Fruit fly (Drosophila melanogaster) whole organism, pupa: Measurements from ENCODE around the gene CG17601.

Source experiments
- CG10348 ChIP-seq: fragments of 200-800 bp; sonication (Bioruptor generic); IDR thresholded peaks from 2 replicates; pipeline ENCODE4 v1.3.6; 2022; ENCODE audit warnings: missing biosample characterization, missing genetic modification characterization
- CG12605 ChIP-seq: fragments of 200-800 bp; sonication (Bioruptor generic); IDR thresholded peaks from 2 replicates; pipeline ENCODE4 v1.3.6; 2022; ENCODE audit warnings: missing biosample characterization, missing genetic modification characterization
- CG15710 ChIP-seq: fragments of 200-800 bp; sonication (Bioruptor generic); optimal IDR thresholded peaks from 2 replicates; lab custom pipeline; 2018; ENCODE audit warnings: missing biosample characterization, mild to moderate bottlenecking, missing genetic modification characterization, moderate library complexity
- CG17806 ChIP-seq: fragments of 200-800 bp; sonication (Bioruptor generic); optimal IDR thresholded peaks from 2 replicates; lab custom pipeline; 2018; ENCODE audit warnings: missing biosample characterization, mild to moderate bottlenecking, missing genetic modification characterization, moderate library complexity
- CG34367 ChIP-seq: fragments of 200-800 bp; sonication (Bioruptor generic); optimal IDR thresholded peaks from 2 replicates; lab custom pipeline; 2018; ENCODE audit warnings: missing biosample characterization, mild to moderate bottlenecking, missing genetic modification characterization
- CG4496 ChIP-seq: fragments of 200-800 bp; sonication (Bioruptor generic); IDR thresholded peaks from 3 replicates; pipeline ENCODE4 v1.3.6; 2022; ENCODE audit warnings: missing biosample characterization, missing genetic modification characterization
- CG8301 ChIP-seq: fragments of 200-800 bp; sonication (Bioruptor generic); optimal IDR thresholded peaks from 2 replicates; lab custom pipeline; 2018; ENCODE audit warnings: missing biosample characterization, mild to moderate bottlenecking, missing genetic modification characterization
- EcR ChIP-seq: fragments of 200-800 bp; sonication (Bioruptor generic); optimal IDR thresholded peaks from 3 replicates; lab custom pipeline; 2019; ENCODE audit warnings: missing biosample characterization, missing genetic modification characterization, mild to moderate bottlenecking, moderate library complexity, missing genetic modification reagents
- Pif1A ChIP-seq: fragments of 200-800 bp; sonication (Bioruptor generic); optimal IDR thresholded peaks from 3 replicates; lab custom pipeline; 2016; ENCODE audit warnings: missing biosample characterization, missing genetic modification characterization
- Pif1B ChIP-seq: fragments of 200-800 bp; sonication (Bioruptor generic); optimal IDR thresholded peaks from 3 replicates; lab custom pipeline; 2016; ENCODE audit warnings: missing biosample characterization, missing genetic modification characterization
- Snoo ChIP-seq: fragments of 200-800 bp; sonication (Bioruptor generic); optimal IDR thresholded peaks from 3 replicates; lab custom pipeline; 2017; ENCODE audit warnings: missing biosample characterization, mild to moderate bottlenecking, missing genetic modification characterization, inconsistent platforms
- gl ChIP-seq: fragments of 200-800 bp; sonication (Bioruptor generic); optimal IDR thresholded peaks from 2 replicates; lab custom pipeline; 2018; ENCODE audit warnings: missing biosample characterization, mild to moderate bottlenecking, missing genetic modification characterization
- rn ChIP-seq: fragments of 200-800 bp; sonication (Bioruptor generic); IDR thresholded peaks from 2 replicates; pipeline ENCODE4 v1.3.6; 2022; ENCODE audit warnings: missing biosample characterization, missing genetic modification characterization

Gene CG17601

dm6 chrX:22575082-22575481 lies 28.2 kb downstream of the CG17601 start:
- TF ChIP-seq rn (GFP tag; lab: Robert Waterston, UW) (no peak), CG8301 (no peak), gl (no peak), EcR (no peak), CG12605 (GFP tag; lab: Robert Waterston, UW) (no peak), Pif1B (no peak), CG10348 (GFP tag; lab: Robert Waterston, UW) (no peak), CG15710 (tag; lab: Kevin White, UChicago) (no peak), CG4496 (GFP tag; lab: Robert Waterston, UW) (no peak), Pif1A (GFP tag; lab: Kevin White, UChicago) (no peak), Snoo (tag; lab: Kevin White, UChicago) (no peak), CG34367 (no peak)

- TF ChIP-seq CG15710 (tag; lab: Kevin White, UChicago) (no peak), CG17806 (no peak)
Observed at dm6 chrX:22582909-22583308, 36.0 kb downstream of the CG17601 start.
